Worm (Caenorhabditis elegans) whole organism, young adult: ENCODE data around the gene nhr-66.

Experiments
- Y95B8A.8 ChIP-seq: fragments of 200-800 bp; sonication (Bioruptor generic); IDR thresholded peaks from 2 replicates; pipeline ENCODE4 v1.3.6; 2022; ENCODE audit warnings: missing genetic modification reagents, missing genetic modification characterization, missing compliant biosample characterization
- egrh-3 ChIP-seq: fragments of 200-800 bp; sonication (Bioruptor generic); IDR thresholded peaks from 2 replicates; pipeline ENCODE4 v1.3.6; 2022; ENCODE audit warnings: missing genetic modification reagents, missing genetic modification characterization, missing compliant biosample characterization
- him-1 ChIP-seq: sonication (generic microtip); optimal IDR thresholded peaks from 2 replicates; lab custom pipeline; 2016; ENCODE audit warnings: missing genotype, missing genetic modification reagents, missing genetic modification characterization, missing compliant biosample characterization
- madf-10 ChIP-seq: sonication (generic microtip); optimal IDR thresholded peaks from 2 replicates; lab custom pipeline; 2016; ENCODE audit warnings: mild to moderate bottlenecking, missing genetic modification characterization, missing compliant biosample characterization
- unc-130 ChIP-seq: sonication (generic microtip); optimal IDR thresholded peaks from 2 replicates; lab custom pipeline; 2016; ENCODE audit warnings: missing genetic modification reagents, missing genetic modification characterization, missing compliant biosample characterization
- unc-62 ChIP-seq: fragments of 150-350 bp; optimal IDR thresholded peaks from 2 replicates; lab custom pipeline; 2014; ENCODE audit warnings: missing biosample characterization, missing genetic modification reagents, missing genetic modification characterization

DNA sequence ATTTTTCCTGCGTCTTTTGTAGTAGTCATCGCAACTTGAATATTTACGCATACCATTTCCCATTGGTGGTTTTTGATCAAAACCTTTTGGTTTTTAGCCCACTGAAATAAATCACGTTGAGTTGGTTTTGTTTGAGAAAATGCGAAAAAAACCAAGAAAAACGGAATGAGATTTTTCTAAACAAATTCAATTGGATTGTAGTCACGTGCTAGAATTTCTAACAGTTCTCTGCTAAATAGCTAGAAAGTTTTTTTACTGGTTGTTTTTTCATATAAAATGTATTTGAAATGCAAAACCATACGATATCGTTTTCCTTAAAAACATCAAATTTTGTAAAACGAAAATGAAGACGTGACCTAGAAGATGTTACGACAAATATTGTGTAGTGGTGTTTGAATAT lies 40.2 kb upstream of the nhr-66 start, which contains the start of gene K07H8.12:
- TF ChIP-seq unc-130 (GFP tag; lab: Kevin White, UChicago) (no peak), madf-10 (tag; lab: Kevin White, UChicago) (no peak), him-1 (no peak), unc-62 (GFP tag; lab: Kevin White, UChicago) (no peak), Y95B8A.8 (no peak), egrh-3 (GFP tag; lab: Robert Waterston, UW) (no peak)
